Fruit fly (Drosophila melanogaster): ENCODE measurements around the gene Ddc.

Ddc gene

DNA sequence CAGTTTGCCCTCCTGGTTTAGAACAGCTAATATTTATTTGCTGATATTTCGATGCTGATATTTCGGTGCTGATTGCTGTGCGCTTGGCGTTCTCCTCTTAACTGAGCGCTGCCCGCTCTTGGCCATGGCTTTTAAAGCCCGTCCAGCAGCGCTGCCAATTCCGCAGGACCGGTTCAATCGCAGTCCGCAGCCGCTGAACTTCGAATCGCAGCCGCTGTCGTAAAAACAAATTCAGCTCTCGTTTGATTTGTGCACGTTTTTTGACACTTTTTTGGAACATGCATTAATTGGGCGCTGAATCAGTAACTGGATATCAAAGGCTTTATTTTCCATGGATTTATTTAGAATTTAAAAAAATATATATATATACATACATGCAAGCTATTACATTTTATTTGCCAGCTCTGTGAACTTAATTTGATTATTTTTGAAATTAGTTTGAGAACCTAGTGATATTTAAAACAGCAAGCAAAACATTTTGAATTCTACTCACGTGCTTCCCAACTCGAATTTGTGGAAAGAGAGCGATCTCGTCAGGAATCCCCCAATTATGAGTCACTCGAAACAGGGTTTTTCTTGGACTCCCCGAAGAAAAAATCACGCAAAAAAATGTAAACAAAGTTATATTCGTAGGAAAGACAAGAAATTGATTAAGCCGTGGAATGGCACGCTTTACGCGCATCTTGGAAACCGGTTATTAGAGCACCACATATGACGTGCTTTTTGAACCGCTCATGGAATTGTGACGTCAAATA, at the start of gene Ddc:
Ddc (minus strand) TSS at position 111 of the 755 bp plus-strand sequence.
- TF ChIP-seq CG17801 (GFP tag; optimal IDR thresholded peaks at IDR 0.05; ENCODE audit: partially characterized antibody): no peak

DNA sequence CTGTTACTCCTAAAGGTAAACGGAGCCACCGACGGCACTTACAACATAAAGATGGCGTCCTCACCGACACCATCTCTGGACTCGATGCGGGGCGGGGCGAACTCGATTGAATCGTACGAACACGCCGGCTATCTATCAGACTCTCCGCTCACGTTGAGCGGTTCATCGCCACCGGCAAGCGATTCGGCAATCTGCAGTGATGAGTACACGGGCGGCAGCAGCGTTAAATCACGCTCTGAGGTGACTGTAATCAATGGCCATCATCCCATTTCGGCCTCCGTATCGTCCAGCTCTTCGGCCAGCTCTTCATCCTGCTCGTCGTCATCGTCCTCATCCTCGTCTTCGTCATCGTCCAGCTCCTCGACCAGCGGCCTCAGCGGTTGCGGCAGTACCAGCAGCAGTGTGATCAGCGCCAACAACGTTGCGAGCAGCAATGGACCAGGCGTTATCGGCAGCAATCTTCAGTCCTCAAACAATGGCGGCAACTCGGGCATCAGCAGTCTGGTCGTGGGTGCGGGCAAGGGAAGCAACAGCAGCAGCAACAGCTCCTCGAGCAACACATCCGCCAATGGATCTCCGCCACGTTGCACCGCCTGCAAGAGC, 48.1 kb upstream of the Ddc start:
- TF ChIP-seq CG17801 (GFP tag; optimal IDR thresholded peaks at IDR 0.05; ENCODE audit: partially characterized antibody): no peak

DNA sequence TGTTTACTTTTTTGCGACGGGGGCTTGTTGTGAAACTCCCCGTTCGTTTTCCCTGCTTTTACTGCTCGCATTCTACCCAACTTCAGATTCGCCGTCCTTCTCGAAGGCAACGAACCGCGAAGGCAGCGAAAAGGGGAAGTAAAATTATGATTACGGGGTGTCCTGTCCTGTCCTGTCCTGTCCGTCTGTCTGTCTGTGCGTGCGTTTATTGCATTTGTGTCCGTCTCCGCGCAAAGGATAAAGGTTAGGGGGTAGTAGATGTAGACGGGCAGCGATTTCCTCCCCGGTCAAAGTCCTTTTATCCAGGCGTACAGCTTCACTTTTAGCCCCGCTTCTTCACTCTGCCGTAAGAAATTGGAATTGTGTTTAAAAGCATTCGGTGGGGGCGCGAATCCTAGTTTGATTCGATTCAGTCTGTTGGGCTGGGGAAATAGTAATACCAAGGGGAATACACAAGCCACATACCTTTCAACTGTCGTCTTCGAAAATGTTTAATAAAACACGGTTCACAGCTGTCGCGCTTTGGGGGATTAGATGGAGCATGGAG, 47.1 kb upstream of the Ddc start:
- TF ChIP-seq CG17801 (GFP tag; optimal IDR thresholded peaks at IDR 0.05; ENCODE audit: partially characterized antibody): no peak

DNA sequence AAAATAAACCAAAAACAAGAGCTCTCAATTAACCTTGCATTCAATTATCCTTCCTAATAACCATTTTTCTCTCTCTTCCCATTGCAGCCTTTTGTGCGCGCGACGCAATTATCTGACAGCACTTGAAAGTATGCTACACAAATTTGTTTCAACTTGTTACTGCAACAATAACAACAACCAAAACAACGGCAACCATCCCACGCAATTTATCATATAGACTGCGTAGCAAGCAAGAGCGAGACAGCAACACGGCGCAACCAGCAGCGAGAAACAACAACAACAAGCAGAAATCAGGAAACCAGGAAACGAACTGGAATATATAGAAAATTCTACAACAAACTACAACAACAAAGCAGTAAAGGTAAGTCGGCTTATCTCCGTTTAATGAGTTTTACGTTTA, 45.9 kb upstream of the Ddc start:
- peak; percentile 39 for TF ChIP-seq CG17801 (GFP tag; optimal IDR thresholded peaks at IDR 0.05; ENCODE audit: partially characterized antibody)

DNA sequence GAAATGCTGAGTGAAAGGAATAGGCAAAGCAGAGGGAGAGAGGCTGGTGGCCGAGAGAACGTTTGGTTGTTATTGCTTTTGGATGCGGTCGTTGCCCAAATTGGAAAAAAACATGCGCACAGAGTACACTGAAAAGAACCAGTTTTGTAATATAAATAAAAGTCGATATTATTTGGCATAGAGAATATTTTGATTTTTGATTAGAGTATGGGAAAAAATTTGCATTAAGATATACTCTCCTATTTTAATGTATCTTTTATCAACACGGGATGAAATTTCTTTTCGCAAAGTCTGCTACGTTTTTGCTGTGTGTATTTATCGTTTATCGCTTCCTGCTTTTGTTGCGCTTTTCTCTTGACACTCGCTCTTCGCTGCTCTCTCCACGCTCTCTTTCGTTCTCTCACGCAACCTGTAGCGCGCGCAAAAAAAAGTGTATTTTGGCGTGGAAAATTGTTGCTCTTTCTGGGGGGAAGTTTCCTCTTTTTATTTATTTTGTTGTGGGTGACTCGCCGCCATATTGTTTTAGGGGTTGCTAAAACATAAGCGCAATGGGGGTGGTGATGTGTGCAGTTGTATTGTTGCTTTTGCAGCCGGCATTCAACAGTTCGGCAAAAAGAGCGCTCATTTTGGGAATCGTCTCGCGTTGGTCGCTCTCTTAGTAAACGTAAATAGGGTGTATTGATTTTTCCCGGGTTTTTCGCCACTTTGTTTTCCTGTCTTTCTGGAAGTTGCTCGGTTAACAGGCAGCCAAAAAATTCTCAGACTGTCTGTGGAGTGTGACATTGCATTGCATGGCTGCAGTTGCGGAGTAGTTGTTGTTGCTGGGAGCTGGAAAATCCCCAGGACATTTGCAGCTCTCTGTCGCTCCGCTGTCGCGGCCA, 45.1 kb upstream of the Ddc start:
- TF ChIP-seq CG17801 (GFP tag; optimal IDR thresholded peaks at IDR 0.05; ENCODE audit: partially characterized antibody): peak; percentile 84

DNA sequence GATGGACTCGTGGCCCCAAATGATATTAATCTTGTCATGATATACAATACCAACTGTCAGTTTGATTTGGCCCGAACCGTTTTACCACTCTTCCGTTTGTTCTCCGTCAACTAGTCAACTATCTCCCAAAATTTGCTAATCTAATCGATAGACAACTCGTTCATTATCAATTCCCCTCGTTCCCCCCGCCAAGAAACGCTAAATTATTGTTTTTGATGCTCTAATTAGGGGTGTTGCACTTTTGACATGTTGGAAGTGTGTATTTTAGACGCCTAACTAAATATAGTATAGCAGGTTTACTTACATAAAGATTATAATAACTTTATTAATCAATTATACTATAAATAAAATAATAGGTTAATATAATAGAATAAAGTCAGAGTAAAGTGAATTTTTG, 43.9 kb upstream of the Ddc start:
- no peak for TF ChIP-seq CG17801 (GFP tag; optimal IDR thresholded peaks at IDR 0.05; ENCODE audit: partially characterized antibody)

DNA sequence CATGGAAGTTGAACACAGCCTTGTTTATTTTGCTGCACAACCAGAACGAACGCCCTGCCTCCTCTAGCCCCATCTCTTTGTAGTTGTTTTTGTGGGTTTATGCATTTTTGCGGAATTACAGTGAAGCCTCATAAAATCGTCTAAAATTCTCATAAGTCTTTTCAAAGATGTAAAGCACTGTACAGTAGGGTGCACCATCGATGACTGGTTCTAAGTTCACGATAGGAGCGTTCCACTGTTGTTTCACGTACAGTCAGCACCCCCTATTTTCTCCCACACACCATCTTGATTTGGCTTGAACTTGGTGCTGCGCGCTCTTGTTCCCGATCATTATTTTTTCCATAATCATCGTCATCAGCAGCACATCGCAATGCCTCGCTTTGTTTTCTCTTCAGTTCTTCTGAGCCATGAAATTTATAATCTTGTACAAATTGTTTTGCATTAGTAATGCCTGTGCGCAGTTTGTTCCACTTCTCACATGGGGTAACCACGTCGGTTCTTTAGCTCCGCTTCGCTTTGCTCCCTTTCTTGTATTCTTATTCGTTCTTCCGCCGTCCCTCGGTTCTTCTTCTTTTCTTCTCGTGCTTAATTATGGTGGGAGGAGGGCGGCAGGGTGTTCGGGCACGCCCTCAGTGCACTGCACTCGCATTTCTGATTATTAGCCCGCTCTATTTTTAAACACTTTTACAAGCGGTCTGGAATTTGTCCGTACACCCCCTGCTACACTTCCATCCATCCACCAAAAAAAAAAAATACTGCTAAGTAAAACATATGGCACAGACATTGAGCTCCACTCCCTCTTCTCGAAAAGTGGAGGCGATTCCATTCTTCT, 43.3 kb upstream of the Ddc start:
- no peak for TF ChIP-seq CG17801 (GFP tag; optimal IDR thresholded peaks at IDR 0.05; ENCODE audit: partially characterized antibody)

DNA sequence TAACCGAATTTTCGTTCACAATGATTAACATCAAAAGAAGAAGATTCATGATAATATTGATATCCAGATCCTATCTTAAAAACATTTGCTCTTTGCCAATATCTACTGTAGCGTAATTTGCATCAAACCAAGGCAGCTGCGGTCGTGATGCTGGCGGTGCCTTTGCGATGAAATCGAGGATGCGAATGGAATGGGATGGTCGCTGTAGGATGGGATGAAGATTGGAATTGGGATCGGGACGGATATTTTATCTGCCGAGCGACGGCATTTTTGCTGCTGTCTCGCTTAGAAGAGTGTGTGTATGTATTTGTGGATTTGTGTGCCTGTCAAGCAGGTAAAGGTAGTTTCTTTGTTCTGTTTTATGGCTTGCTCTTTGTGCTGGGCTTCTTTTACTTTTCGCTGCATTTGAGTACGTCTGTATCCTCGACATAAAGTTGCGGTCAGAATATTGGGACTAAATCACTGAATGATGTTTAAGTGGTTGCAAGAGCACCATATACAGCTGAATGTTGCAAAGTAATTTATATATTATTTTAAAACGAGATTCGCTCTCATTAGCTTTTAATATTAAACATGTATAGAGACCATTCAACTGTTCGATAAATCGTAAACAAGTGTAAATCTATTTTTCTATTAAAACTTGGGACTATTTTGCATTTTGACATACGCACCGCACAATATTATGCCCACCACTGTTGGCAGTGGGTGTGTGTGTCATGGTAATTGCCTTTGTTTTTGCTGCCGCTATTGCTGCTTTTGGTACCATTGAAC, 42.4 kb upstream of the Ddc start:
- no peak for TF ChIP-seq CG17801 (GFP tag; optimal IDR thresholded peaks at IDR 0.05; ENCODE audit: partially characterized antibody)

DNA sequence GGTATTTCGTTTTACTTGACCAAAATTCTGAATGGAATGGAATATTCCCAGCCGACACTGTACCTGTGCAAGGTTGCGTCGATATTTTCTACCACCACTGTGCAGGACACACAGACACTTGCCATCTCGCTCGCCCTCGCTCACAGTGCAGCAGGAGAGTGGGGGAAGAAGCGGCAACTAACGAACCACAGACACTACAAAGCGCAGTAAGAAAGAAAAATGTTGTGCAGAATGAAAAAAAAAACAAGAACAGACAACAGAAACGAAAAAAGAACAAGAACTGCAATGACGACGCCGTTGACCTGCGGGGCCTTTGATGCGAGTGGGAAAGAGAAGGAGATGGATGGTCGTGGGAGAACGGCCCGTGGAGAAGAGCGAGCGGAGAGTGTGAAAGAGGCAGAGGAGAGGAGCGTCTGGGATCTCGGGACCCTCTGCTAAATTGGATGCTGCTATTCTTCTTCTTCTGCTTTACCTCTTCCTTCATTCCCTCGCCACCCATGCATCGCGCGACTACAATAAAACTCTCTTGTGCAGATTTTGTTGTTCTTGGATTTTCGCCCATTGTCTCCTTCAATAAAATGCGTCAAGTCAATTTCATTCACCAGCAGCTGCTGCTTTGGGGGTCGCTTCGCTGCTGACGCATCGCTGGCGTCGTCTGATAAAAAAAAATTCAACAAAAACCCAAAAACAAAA, 41.3 kb upstream of the Ddc start:
- no peak for TF ChIP-seq CG17801 (GFP tag; optimal IDR thresholded peaks at IDR 0.05; ENCODE audit: partially characterized antibody)

DNA sequence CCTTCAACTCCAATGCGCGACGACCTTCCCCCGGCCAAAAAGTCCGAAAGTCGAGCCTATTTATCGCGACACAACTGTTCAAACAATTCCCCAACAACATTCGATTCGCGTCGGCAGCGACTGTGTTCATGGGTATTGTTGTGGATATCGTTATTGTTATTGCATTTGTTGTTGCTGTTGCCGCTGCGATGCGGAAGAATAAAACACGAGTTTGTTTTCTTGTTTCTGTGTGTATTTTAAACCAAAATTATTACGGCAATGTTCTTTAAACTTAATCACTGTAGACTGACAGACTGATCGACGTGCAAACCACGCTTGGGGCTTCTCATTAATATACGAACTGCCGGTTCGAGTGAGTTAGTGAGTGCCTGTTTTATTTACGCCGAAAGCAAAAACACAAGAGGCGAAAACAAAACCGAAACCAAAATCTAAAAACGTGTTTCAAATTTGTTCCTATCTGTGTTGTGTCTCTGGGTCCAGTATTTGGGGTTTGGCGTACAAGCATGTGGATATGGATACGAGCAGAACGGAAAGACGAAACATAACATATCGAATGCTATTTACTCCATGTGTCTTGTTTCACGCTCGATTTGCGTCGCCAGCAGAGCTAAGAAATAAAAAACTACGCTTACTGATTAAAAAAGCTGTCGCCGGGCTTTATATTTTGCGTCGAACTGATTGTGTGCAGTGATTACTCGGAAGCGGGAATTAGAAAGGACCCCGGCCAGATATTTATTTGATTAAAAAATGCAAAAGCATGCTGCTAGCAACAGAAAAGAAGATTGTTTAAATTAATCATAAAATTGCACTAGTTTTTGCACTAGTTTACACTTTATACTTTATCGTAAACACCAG, 39.7 kb upstream of the Ddc start:
- TF ChIP-seq CG17801 (GFP tag; optimal IDR thresholded peaks at IDR 0.05; ENCODE audit: partially characterized antibody): no peak

DNA sequence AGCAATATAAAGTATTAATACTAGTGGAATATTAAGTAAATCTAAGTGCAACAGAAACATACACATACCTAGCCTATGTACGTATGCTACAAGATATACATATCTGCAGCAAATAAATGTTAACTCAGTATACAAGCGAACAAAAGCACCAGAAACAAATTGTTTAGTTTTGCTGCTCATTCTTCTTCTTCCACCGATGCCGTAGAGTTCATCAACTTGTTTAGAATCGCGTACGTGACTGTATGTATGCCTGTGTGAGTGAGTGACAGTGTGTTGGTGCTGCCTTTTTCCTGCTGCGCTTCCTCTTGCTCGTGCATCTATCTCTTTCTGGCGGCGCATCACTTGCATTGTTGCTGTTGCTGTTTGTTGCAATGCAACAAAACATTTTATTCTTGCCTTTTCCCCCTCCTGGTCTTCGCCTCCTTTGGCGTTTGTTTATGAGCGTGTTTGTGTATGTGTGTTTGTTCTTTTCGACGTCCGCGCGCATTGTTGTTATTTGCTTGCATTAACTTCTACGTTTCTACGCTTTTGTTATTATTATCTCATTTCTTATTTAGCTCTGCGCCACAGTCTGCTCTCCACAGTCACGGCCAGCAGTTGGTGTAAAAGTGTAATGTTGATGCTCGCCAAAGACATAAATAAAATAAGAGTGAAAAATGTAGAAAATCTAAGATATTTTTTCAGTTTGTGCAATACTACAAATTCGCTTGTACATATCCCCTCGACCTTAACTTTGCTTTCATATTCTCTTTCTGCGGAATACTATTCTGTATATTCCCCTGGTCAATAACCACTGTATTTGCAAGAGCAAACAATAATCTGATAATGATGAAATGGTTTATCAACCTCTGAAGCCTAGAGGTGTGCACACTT, 38.8 kb upstream of the Ddc start:
- TF ChIP-seq CG17801 (GFP tag; optimal IDR thresholded peaks at IDR 0.05; ENCODE audit: partially characterized antibody): no peak
